Fruit fly (Drosophila melanogaster) whole organism, embryonic: Measurements from ENCODE around the gene CG12279.

ENCODE experiments used
- Asciz ChIP-seq: fragments of 200-800 bp; sonication (Bioruptor generic); optimal IDR thresholded peaks from 2 replicates; lab custom pipeline; 2017; ENCODE audit warnings: missing biosample characterization, mild to moderate bottlenecking, missing genetic modification characterization, missing genetic modification reagents
- Atf-2 ChIP-seq: fragments of 200-800 bp; sonication (Bioruptor generic); optimal IDR thresholded peaks from 2 replicates; lab custom pipeline; 2016; ENCODE audit warnings: missing biosample characterization, missing genetic modification characterization
- Blimp-1 ChIP-seq: fragments of 200-800 bp; sonication (Bioruptor generic); optimal IDR thresholded peaks from 3 replicates; lab custom pipeline; 2018; ENCODE audit warnings: missing biosample characterization, missing genetic modification characterization, mild to moderate bottlenecking, moderate library complexity, missing genetic modification reagents
- CG10274 ChIP-seq: fragments of 200-800 bp; sonication (Bioruptor generic); optimal IDR thresholded peaks from 3 replicates; lab custom pipeline; 2017; ENCODE audit warnings: missing biosample characterization, mild to moderate bottlenecking, missing genetic modification characterization
- CG12071 ChIP-seq: fragments of 200-800 bp; sonication (Bioruptor generic); optimal IDR thresholded peaks from 3 replicates; lab custom pipeline; 2018; ENCODE audit warnings: missing biosample characterization, mild to moderate bottlenecking, missing genetic modification characterization
- CG12155 ChIP-seq: fragments of 200-800 bp; sonication (Bioruptor generic); optimal IDR thresholded peaks from 3 replicates; lab custom pipeline; 2016; ENCODE audit warnings: missing biosample characterization, missing genetic modification characterization
- CG12391 ChIP-seq: fragments of 200-800 bp; sonication (Bioruptor generic); optimal IDR thresholded peaks from 3 replicates; lab custom pipeline; 2018; ENCODE audit warnings: missing biosample characterization, mild to moderate bottlenecking, missing genetic modification characterization, moderate library complexity
- CG14441 ChIP-seq: fragments of 200-800 bp; sonication (Bioruptor generic); IDR thresholded peaks from 2 replicates; pipeline ENCODE4 v1.3.6; 2022; ENCODE audit warnings: missing biosample characterization, missing genetic modification characterization
- CG15073 ChIP-seq: fragments of 200-800 bp; sonication (Bioruptor generic); optimal IDR thresholded peaks from 2 replicates; lab custom pipeline; 2016; ENCODE audit warnings: missing biosample characterization, missing genetic modification characterization
- CG1602 ChIP-seq: fragments of 200-800 bp; sonication (Bioruptor generic); optimal IDR thresholded peaks from 3 replicates; lab custom pipeline; 2016; ENCODE audit warnings: missing biosample characterization, missing genetic modification characterization
- CG17328 ChIP-seq: fragments of 200-800 bp; sonication (Bioruptor generic); IDR thresholded peaks from 2 replicates; pipeline ENCODE4 v1.3.6; 2022; ENCODE audit warnings: missing biosample characterization, missing genetic modification characterization
- CG17385 ChIP-seq: fragments of 200-800 bp; sonication (Bioruptor generic); optimal IDR thresholded peaks from 3 replicates; lab custom pipeline; 2018; ENCODE audit warnings: missing biosample characterization, mild to moderate bottlenecking, missing genetic modification characterization
- CG17612 ChIP-seq: fragments of 200-800 bp; sonication (Bioruptor generic); IDR thresholded peaks from 2 replicates; pipeline ENCODE4 v1.3.6; 2022; ENCODE audit warnings: missing biosample characterization, missing genetic modification characterization
- CG18599 ChIP-seq: fragments of 200-800 bp; sonication (Bioruptor generic); optimal IDR thresholded peaks from 3 replicates; lab custom pipeline; 2017; ENCODE audit warnings: missing biosample characterization, missing genetic modification characterization, mild to moderate bottlenecking, moderate library complexity, missing genetic modification reagents
- CG2120 ChIP-seq: fragments of 200-800 bp; sonication (Bioruptor generic); optimal IDR thresholded peaks from 3 replicates; lab custom pipeline; 2016; ENCODE audit warnings: missing biosample characterization, missing genetic modification characterization
- CG33213 ChIP-seq: fragments of 200-800 bp; sonication (Bioruptor generic); optimal IDR thresholded peaks from 3 replicates; lab custom pipeline; 2016; ENCODE audit warnings: missing biosample characterization, missing genetic modification characterization
- CG3407 ChIP-seq: fragments of 200-800 bp; sonication (Bioruptor generic); optimal IDR thresholded peaks from 2 replicates; lab custom pipeline; 2018; ENCODE audit warnings: missing biosample characterization, mild to moderate bottlenecking, missing genetic modification characterization
- CG34376 ChIP-seq: fragments of 200-800 bp; sonication (Bioruptor generic); optimal IDR thresholded peaks from 2 replicates; lab custom pipeline; 2018; ENCODE audit warnings: missing biosample characterization, mild to moderate bottlenecking, missing genetic modification characterization
- CG3726 ChIP-seq: fragments of 200-800 bp; sonication (Bioruptor generic); IDR thresholded peaks from 3 replicates; pipeline ENCODE4, ENCODE4 v1.3.6; 2022; ENCODE audit warnings: missing biosample characterization, missing genetic modification characterization
- CG43689 ChIP-seq: fragments of 200-800 bp; sonication (Bioruptor generic); IDR thresholded peaks from 2 replicates; pipeline ENCODE4 v1.3.6; 2022; ENCODE audit warnings: missing biosample characterization, missing genetic modification characterization
- CG6175 ChIP-seq: fragments of 200-800 bp; sonication (Bioruptor generic); IDR thresholded peaks from 3 replicates; pipeline ENCODE4 v1.3.6; 2022; ENCODE audit warnings: missing biosample characterization, missing genetic modification characterization
- CG6254 ChIP-seq: fragments of 200-800 bp; sonication (Bioruptor generic); optimal IDR thresholded peaks from 3 replicates; lab custom pipeline; 2017; ENCODE audit warnings: mild to moderate bottlenecking, missing biosample characterization, missing genetic modification reagents, missing genetic modification characterization
- CG6791 ChIP-seq: fragments of 200-800 bp; sonication (Bioruptor generic); IDR thresholded peaks from 3 replicates; pipeline ENCODE4 v1.3.6; 2022; ENCODE audit warnings: missing biosample characterization, missing genetic modification characterization; ENCODE audit not compliant: partially characterized antibody
- CG6813 ChIP-seq: fragments of 200-800 bp; sonication (Bioruptor generic); optimal IDR thresholded peaks from 2 replicates; lab custom pipeline; 2017; ENCODE audit warnings: missing biosample characterization, missing genetic modification characterization, mild to moderate bottlenecking, moderate library complexity, missing genetic modification reagents
- CG8765 ChIP-seq: fragments of 200-800 bp; sonication (Bioruptor generic); IDR thresholded peaks from 2 replicates; pipeline ENCODE4 v1.3.6; 2022; ENCODE audit warnings: missing biosample characterization, missing genetic modification characterization
- CG9609 ChIP-seq: fragments of 200-800 bp; sonication (Bioruptor generic); optimal IDR thresholded peaks from 3 replicates; lab custom pipeline; 2016; ENCODE audit warnings: missing biosample characterization, missing genetic modification characterization
- CHES-1-like ChIP-seq: fragments of 200-800 bp; sonication (Bioruptor generic); optimal IDR thresholded peaks from 2 replicates; lab custom pipeline; 2016; ENCODE audit warnings: missing biosample characterization, missing genetic modification characterization
- Eip74EF ChIP-seq, 2 experiments: fragments of 200-800 bp in 1 of 2; fragments of >200 bp in 1 of 2; sonication (Bioruptor generic) in 1 of 2; optimal IDR thresholded peaks; 2 replicates each; lab custom pipeline; 2017 to 2019; ENCODE audit warnings: missing biosample characterization in 2 of 2, missing genetic modification characterization in 2 of 2, mild to moderate bottlenecking in 1 of 2, moderate library complexity in 1 of 2
- Fer2 ChIP-seq: fragments of 200-800 bp; sonication (Bioruptor generic); optimal IDR thresholded peaks from 2 replicates; lab custom pipeline; 2018; ENCODE audit warnings: missing biosample characterization, mild to moderate bottlenecking, missing genetic modification characterization, moderate library complexity
- Fer3 ChIP-seq: fragments of 200-800 bp; sonication (Bioruptor generic); optimal IDR thresholded peaks from 2 replicates; lab custom pipeline; 2018; ENCODE audit warnings: missing biosample characterization, mild to moderate bottlenecking, missing genetic modification characterization, moderate library complexity
- Gug ChIP-seq: fragments of 200-800 bp; sonication (Bioruptor generic); IDR thresholded peaks from 4 replicates; pipeline ENCODE4 v1.3.6; 2022; ENCODE audit warnings: missing biosample characterization, missing genetic modification characterization
- Meics ChIP-seq: fragments of 200-800 bp; sonication (Bioruptor generic); optimal IDR thresholded peaks from 2 replicates; lab custom pipeline; 2017; ENCODE audit warnings: missing biosample characterization, mild to moderate bottlenecking, missing genetic modification characterization
- Xrp1 ChIP-seq: fragments of 200-800 bp; sonication (Bioruptor generic); IDR thresholded peaks from 2 replicates; pipeline ENCODE4 v1.3.6; 2022; ENCODE audit warnings: missing biosample characterization, missing genetic modification characterization
- abd-A ChIP-seq: fragments of 200-800 bp; sonication (Bioruptor generic); optimal IDR thresholded peaks from 3 replicates; lab custom pipeline; 2019; ENCODE audit warnings: missing biosample characterization, mild to moderate bottlenecking, missing genetic modification characterization, moderate library complexity
- ara ChIP-seq: fragments of 200-800 bp; sonication (Bioruptor generic); IDR thresholded peaks from 2 replicates; pipeline ENCODE4 v1.3.6; 2022; ENCODE audit warnings: missing biosample characterization, missing genetic modification characterization
- ase ChIP-seq: fragments of 200-800 bp; sonication (Bioruptor generic); IDR thresholded peaks from 3 replicates; pipeline ENCODE4 v1.3.6; 2022; ENCODE audit warnings: missing biosample characterization, missing genetic modification characterization
- ewg ChIP-seq: fragments of 200-800 bp; sonication (Bioruptor generic); optimal IDR thresholded peaks from 3 replicates; lab custom pipeline; 2017; ENCODE audit warnings: mild to moderate bottlenecking, missing biosample characterization, missing genetic modification reagents, missing genetic modification characterization
- eyg ChIP-seq: fragments of 200-800 bp; sonication (Bioruptor generic); optimal IDR thresholded peaks from 3 replicates; lab custom pipeline; 2016; ENCODE audit warnings: missing biosample characterization, missing genetic modification characterization
- fd96Cb ChIP-seq: fragments of 200-800 bp; sonication (Bioruptor generic); optimal IDR thresholded peaks from 2 replicates; lab custom pipeline; 2018; ENCODE audit warnings: missing biosample characterization, mild to moderate bottlenecking, missing genetic modification characterization, moderate library complexity
- gcm ChIP-seq: fragments of 200-800 bp; sonication (Bioruptor generic); optimal IDR thresholded peaks from 2 replicates; lab custom pipeline; 2019; ENCODE audit warnings: missing biosample characterization, mild to moderate bottlenecking, missing genetic modification characterization, moderate library complexity
- lmd ChIP-seq: fragments of 200-800 bp; sonication (Bioruptor generic); IDR thresholded peaks from 2 replicates; pipeline ENCODE4 v1.3.6; 2022; ENCODE audit warnings: missing biosample characterization, missing genetic modification characterization
- luna ChIP-seq: fragments of 200-800 bp; sonication (Bioruptor generic); optimal IDR thresholded peaks from 2 replicates; lab custom pipeline; 2016; ENCODE audit warnings: missing biosample characterization, missing genetic modification characterization
- maf-S ChIP-seq: fragments of 200-800 bp; sonication (Bioruptor generic); optimal IDR thresholded peaks from 2 replicates; lab custom pipeline; 2016; ENCODE audit warnings: missing biosample characterization, missing genetic modification characterization
- mld ChIP-seq: fragments of 200-800 bp; sonication (Bioruptor generic); IDR thresholded peaks from 3 replicates; pipeline ENCODE4 v1.3.6; 2022; ENCODE audit warnings: missing biosample characterization, missing genetic modification characterization; ENCODE audit not compliant: partially characterized antibody
- psq ChIP-seq: fragments of 200-800 bp; sonication (Bioruptor generic); optimal IDR thresholded peaks from 2 replicates; lab custom pipeline; 2017; ENCODE audit warnings: missing biosample characterization, missing genetic modification characterization
- run ChIP-seq: fragments of 200-800 bp; sonication (Bioruptor generic); optimal IDR thresholded peaks from 3 replicates; lab custom pipeline; 2018; ENCODE audit warnings: missing biosample characterization, mild to moderate bottlenecking, missing genetic modification characterization
- stwl ChIP-seq: fragments of 200-800 bp; sonication (Bioruptor generic); optimal IDR thresholded peaks from 3 replicates; lab custom pipeline; 2018; ENCODE audit warnings: missing biosample characterization, mild to moderate bottlenecking, missing genetic modification characterization, moderate library complexity
- tll ChIP-seq, 2 experiments: fragments of 200-800 bp in 1 of 2; fragments of >200 bp in 1 of 2; sonication (Bioruptor generic) in 1 of 2; optimal IDR thresholded peaks; 2 replicates each; lab custom pipeline; 2017 to 2019; ENCODE audit warnings: missing biosample characterization in 2 of 2, missing genetic modification characterization in 2 of 2, mild to moderate bottlenecking in 1 of 2, moderate library complexity in 1 of 2
- tna ChIP-seq: fragments of 200-800 bp; sonication (Bioruptor generic); IDR thresholded peaks from 2 replicates; pipeline ENCODE4 v1.3.6; 2022; ENCODE audit warnings: missing biosample characterization, missing genetic modification characterization; ENCODE audit not compliant: partially characterized antibody
- tx ChIP-seq: fragments of 200-800 bp; sonication (Bioruptor generic); optimal IDR thresholded peaks from 2 replicates; lab custom pipeline; 2016; ENCODE audit warnings: missing biosample characterization, missing genetic modification characterization
- unc-4 ChIP-seq: fragments of 200-800 bp; sonication (Bioruptor generic); IDR thresholded peaks from 2 replicates; pipeline ENCODE4 v1.3.6; 2022; ENCODE audit warnings: missing biosample characterization, missing genetic modification characterization; ENCODE audit not compliant: partially characterized antibody

CG12279 gene

dm6 chr3R:12751027-12751426 lies 46.1 kb downstream of the CG12279 start (continued):
- TF ChIP-seq CG8765 (GFP tag; lab: Robert Waterston, UW) (no peak), tx (no peak), abd-A (tag; lab: Kevin White, UChicago) (no peak), eyg (GFP tag; lab: Kevin White, UChicago) (no peak), ewg (GFP tag; lab: Kevin White, UChicago) (no peak), CG17328 (GFP tag; lab: Robert Waterston, UW) (no peak), CG1602 (no peak), CG2120 (GFP tag; lab: Kevin White, UChicago) (peak; percentile 56), CG6175 (GFP tag; lab: Robert Waterston, UW) (no peak), CG9609 (GFP tag; lab: Kevin White, UChicago) (no peak), CG15073 (GFP tag; lab: Kevin White, UChicago) (no peak), Blimp-1 (GFP tag; lab: Kevin White, UChicago) (no peak), CG12391 (tag; lab: Kevin White, UChicago) (no peak), CG33213 (GFP tag; lab: Kevin White, UChicago) (no peak), CG6791 (no peak), CHES-1-like (GFP tag; lab: Kevin White, UChicago) (no peak), Eip74EF (GFP tag; optimal IDR thresholded peaks at IDR 0.05; lab: Kevin White, UChicago) (no peak), CG10274 (GFP tag; lab: Kevin White, UChicago) (no peak), CG3407 (GFP tag; lab: Kevin White, UChicago) (no peak), CG17612 (GFP tag; lab: Robert Waterston, UW) (no peak), run (tag; lab: Kevin White, UChicago) (no peak), CG12071 (GFP tag; lab: Kevin White, UChicago) (no peak), tna (GFP tag; lab: Robert Waterston, UW) (no peak), CG34376 (no peak), Gug (GFP tag; lab: Robert Waterston, UW) (no peak), ase (GFP tag; lab: Robert Waterston, UW) (no peak), CG3726 (GFP tag; lab: Robert Waterston, UW) (no peak), Atf-2 (no peak), CG17385 (GFP tag; lab: Kevin White, UChicago) (peak; percentile 17), Asciz (GFP tag; lab: Kevin White, UChicago) (no peak), fd96Cb (tag; lab: Kevin White, UChicago) (no peak), CG43689 (GFP tag; lab: Robert Waterston, UW) (no peak), psq (GFP tag; lab: Kevin White, UChicago) (no peak), Xrp1 (GFP tag; lab: Robert Waterston, UW) (no peak; the same call in 1 of the 2 replicates), luna (GFP tag; lab: Kevin White, UChicago) (no peak), CG12155 (GFP tag; lab: Kevin White, UChicago) (no peak), mld (GFP tag; lab: Robert Waterston, UW) (no peak), lmd (peak; percentile 6; the same call in 1 of the 2 replicates), CG6813 (peak; percentile 3), gcm (GFP tag; lab: Kevin White, UChicago) (no peak), tll (GFP tag; optimal IDR thresholded peaks at IDR 0.05; lab: Kevin White, UChicago) (no peak), maf-S (GFP tag; lab: Kevin White, UChicago) (no peak), stwl (tag; lab: Kevin White, UChicago) (no peak), Fer3 (tag; lab: Kevin White, UChicago) (peak; percentile 22), unc-4 (GFP tag; lab: Robert Waterston, UW) (no peak), Meics (GFP tag; lab: Kevin White, UChicago) (peak; percentile 31), Fer2 (tag; lab: Kevin White, UChicago) (no peak), CG6254 (GFP tag; lab: Kevin White, UChicago) (no peak), ara (GFP tag; lab: Robert Waterston, UW) (no peak), CG18599 (peak; percentile 69), CG14441 (no peak)
